Fruit fly (Drosophila melanogaster) whole organism, wandering third instar larva: ENCODE measurements around the gene CG15715.

Source experiments
- Abd-B ChIP-seq: fragments of >200 bp; optimal IDR thresholded peaks from 2 replicates; lab custom pipeline; 2017; ENCODE audit warnings: missing biosample characterization, missing genetic modification characterization
- Dfd ChIP-seq: fragments of >200 bp; optimal IDR thresholded peaks from 2 replicates; lab custom pipeline; 2017; ENCODE audit warnings: missing biosample characterization, missing genetic modification characterization
- Dif ChIP-seq: fragments of 200-275, 200-300 bp; sonication (Bioruptor generic); optimal IDR thresholded peaks from 2 replicates; lab custom pipeline; 2018; ENCODE audit warnings: missing biosample characterization, missing genetic modification characterization; ENCODE audit not compliant: partially characterized antibody
- HLH106 ChIP-seq: fragments of 200-800 bp; optimal IDR thresholded peaks from 3 replicates; lab custom pipeline; 2019; ENCODE audit warnings: missing biosample characterization, mild to moderate bottlenecking, missing genetic modification characterization, moderate library complexity
- Hr78 ChIP-seq: fragments of >200 bp; optimal IDR thresholded peaks from 2 replicates; lab custom pipeline; 2017; ENCODE audit warnings: missing biosample characterization, missing genetic modification characterization
- Hr83 ChIP-seq: fragments of 200-300 bp; sonication (Bioruptor generic); optimal IDR thresholded peaks from 2 replicates; lab custom pipeline; 2016; ENCODE audit warnings: missing biosample characterization, mild to moderate bottlenecking, missing genetic modification characterization, moderate library complexity; ENCODE audit not compliant: poor library complexity, severe bottlenecking
- Jra ChIP-seq: sonication (Bioruptor generic); optimal IDR thresholded peaks from 2 replicates; lab custom pipeline; 2016; ENCODE audit warnings: missing biosample characterization, missing genetic modification characterization
- Mio ChIP-seq: sonication (Bioruptor generic); optimal IDR thresholded peaks from 2 replicates; lab custom pipeline; 2016; ENCODE audit warnings: missing biosample characterization, missing genetic modification characterization
- Myc ChIP-seq: fragments of >200 bp; optimal IDR thresholded peaks from 2 replicates; lab custom pipeline; 2017
- N ChIP-seq: fragments of >200 bp; optimal IDR thresholded peaks from 2 replicates; lab custom pipeline; 2018; ENCODE audit warnings: missing biosample characterization, missing external identifiers, missing genetic modification characterization
- OdsH ChIP-seq: fragments of 200-800 bp; sonication (Bioruptor generic); optimal IDR thresholded peaks from 2 replicates; lab custom pipeline; 2016; ENCODE audit warnings: missing biosample characterization, mild to moderate bottlenecking, missing genetic modification characterization
- Rel ChIP-seq, 2 experiments: fragments of 200-800 bp; sonication (Bioruptor generic) in 1 of 2; optimal IDR thresholded peaks; 2 replicates in 1 of 2; 3 replicates in 1 of 2; lab custom pipeline; 2016 to 2019; ENCODE audit warnings: mild to moderate bottlenecking in 2 of 2, missing biosample characterization in 2 of 2, missing genetic modification characterization in 2 of 2, moderate library complexity in 1 of 2
- Vsx2 ChIP-seq: fragments of 200-300, 225-300 bp; sonication (Bioruptor generic); optimal IDR thresholded peaks from 2 replicates; lab custom pipeline; 2018; ENCODE audit warnings: missing biosample characterization, missing genetic modification characterization; ENCODE audit not compliant: partially characterized antibody
- br ChIP-seq: fragments of 200-800 bp; sonication (Bioruptor generic); optimal IDR thresholded peaks from 2 replicates; lab custom pipeline; 2016; ENCODE audit warnings: missing biosample characterization, missing genetic modification characterization
- brk ChIP-seq: fragments of 200-800 bp; sonication (Bioruptor generic); optimal IDR thresholded peaks from 2 replicates; lab custom pipeline; 2016; ENCODE audit warnings: missing biosample characterization, mild to moderate bottlenecking, missing genetic modification characterization
- dl ChIP-seq, 2 experiments: fragments of 175-275, 200-275 bp in 1 of 2; fragments of 200-275 bp in 1 of 2; sonication (Bioruptor generic); optimal IDR thresholded peaks; lab custom pipeline; 2018; ENCODE audit warnings: mild to moderate bottlenecking in 2 of 2, missing biosample characterization in 2 of 2, missing genetic modification characterization in 2 of 2, moderate library complexity in 2 of 2; ENCODE audit not compliant: partially characterized antibody in 2 of 2, insufficient read depth in 1 of 2
- dmrt93B ChIP-seq: fragments of 200-800 bp; sonication (Bioruptor generic); optimal IDR thresholded peaks from 2 replicates; lab custom pipeline; 2018; ENCODE audit warnings: missing biosample characterization, mild to moderate bottlenecking, missing genetic modification characterization
- dsf ChIP-seq: sonication (Bioruptor generic); optimal IDR thresholded peaks from 2 replicates; lab custom pipeline; 2016; ENCODE audit warnings: missing biosample characterization, missing genetic modification characterization, borderline replicate concordance
- ey ChIP-seq: fragments of 200-800 bp; sonication (Bioruptor generic); optimal IDR thresholded peaks from 2 replicates; lab custom pipeline; 2016; ENCODE audit warnings: missing biosample characterization, missing genetic modification characterization
- foxo ChIP-seq, 2 experiments: fragments of 200-800 bp; sonication (Bioruptor generic); optimal IDR thresholded peaks; 2 replicates in 1 of 2; 3 replicates in 1 of 2; lab custom pipeline; 2016 to 2017; ENCODE audit warnings: missing biosample characterization in 2 of 2, missing genetic modification characterization in 2 of 2
- fru ChIP-seq: fragments of 200-800 bp; sonication (Bioruptor generic); optimal IDR thresholded peaks from 3 replicates; lab custom pipeline; 2016; ENCODE audit warnings: missing biosample characterization, mild to moderate bottlenecking, missing genetic modification characterization
- h ChIP-seq: fragments of 200-800 bp; sonication (Bioruptor generic); optimal IDR thresholded peaks from 3 replicates; lab custom pipeline; 2016; ENCODE audit warnings: missing biosample characterization, mild to moderate bottlenecking, missing genetic modification characterization
- pan ChIP-seq: fragments of >200 bp; optimal IDR thresholded peaks from 2 replicates; lab custom pipeline; 2017
- psq ChIP-seq: fragments of 200-800 bp; sonication (Bioruptor generic); optimal IDR thresholded peaks from 3 replicates; lab custom pipeline; 2017; ENCODE audit warnings: missing biosample characterization, mild to moderate bottlenecking, missing genetic modification characterization, moderate library complexity
- rgr ChIP-seq: fragments of 200-800 bp; sonication (Bioruptor generic); optimal IDR thresholded peaks from 3 replicates; lab custom pipeline; 2016; ENCODE audit warnings: missing biosample characterization, mild to moderate bottlenecking, missing genetic modification characterization
- sage ChIP-seq: fragments of 200-800 bp; sonication (Bioruptor generic); optimal IDR thresholded peaks from 2 replicates; lab custom pipeline; 2016; ENCODE audit warnings: missing biosample characterization, mild to moderate bottlenecking, missing genetic modification characterization
- sv ChIP-seq: fragments of 200-800 bp; sonication (Bioruptor generic); optimal IDR thresholded peaks from 3 replicates; lab custom pipeline; 2016; ENCODE audit warnings: missing biosample characterization, missing genetic modification characterization
- tai ChIP-seq: sonication (Bioruptor generic); optimal IDR thresholded peaks from 2 replicates; lab custom pipeline; 2016; ENCODE audit warnings: missing biosample characterization, missing genetic modification characterization
- usp ChIP-seq: fragments of >200 bp; optimal IDR thresholded peaks from 2 replicates; lab custom pipeline; 2017; ENCODE audit warnings: missing biosample characterization, missing genetic modification characterization
- woc ChIP-seq: sonication (Bioruptor generic); optimal IDR thresholded peaks from 2 replicates; lab custom pipeline; 2016; ENCODE audit warnings: missing biosample characterization, mild to moderate bottlenecking, missing genetic modification characterization

CG15715 gene

DNA sequence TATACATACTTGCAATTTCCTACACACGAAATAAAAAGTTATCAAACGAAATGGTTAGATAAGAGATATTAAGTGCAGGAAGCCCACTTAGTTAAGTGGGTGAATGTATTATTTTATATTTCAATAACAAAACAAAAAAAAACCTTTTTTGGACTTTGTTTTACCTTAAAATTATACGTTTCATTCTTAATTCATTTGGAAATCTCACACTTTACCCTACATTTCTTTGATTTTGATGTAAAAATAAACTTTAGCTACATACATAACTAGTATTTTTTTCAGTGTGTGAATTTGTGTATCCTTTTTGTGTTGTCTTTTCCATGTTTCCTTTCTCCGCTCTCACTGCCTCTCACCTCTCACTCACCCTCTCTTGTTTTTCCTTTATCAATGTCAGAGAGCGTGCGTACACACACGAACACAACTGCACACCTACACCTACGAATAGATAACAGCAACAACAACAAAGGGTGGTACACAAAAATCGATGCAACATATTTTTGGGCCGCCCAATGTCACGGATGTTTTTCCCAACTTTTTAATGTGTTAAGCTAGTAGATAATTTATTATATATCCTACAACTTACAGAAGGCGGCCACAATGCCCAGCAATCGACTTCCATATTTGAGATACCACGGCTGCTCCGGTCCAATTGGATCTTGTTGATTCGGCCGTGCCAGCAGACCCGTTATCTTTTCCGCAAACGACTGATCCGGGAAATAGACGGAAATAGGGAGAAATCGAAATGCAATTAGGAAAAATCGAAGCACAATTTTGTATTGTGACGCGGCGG is 21.7 kb downstream of the CG15715 start (continued):
- TF ChIP-seq Jra: peak; percentile 2
- TF ChIP-seq sage (GFP tag; lab: Kevin White, UChicago): peak; percentile 39
- TF ChIP-seq fru: peak; percentile 90
- TF ChIP-seq Dif (GFP tag; lab: Kevin White, UChicago): peak; percentile 69

DNA sequence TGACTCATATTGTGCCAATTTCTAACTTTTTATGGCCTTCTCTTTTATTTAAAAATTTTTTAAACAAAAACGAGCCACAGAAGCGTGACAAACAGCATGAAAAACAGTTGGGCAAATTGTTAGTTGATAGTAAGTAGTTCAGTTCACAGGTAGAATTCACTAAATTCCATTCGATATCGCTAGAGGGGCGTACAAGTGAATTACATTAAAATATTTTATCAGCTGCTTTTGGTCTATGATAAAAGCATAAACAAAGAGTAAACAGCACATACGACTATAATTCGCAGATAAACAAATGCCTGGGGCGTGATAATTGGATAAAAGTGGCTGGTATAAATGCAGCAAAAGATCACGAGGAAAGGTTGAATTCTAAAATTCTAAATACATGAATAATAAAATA is 23.3 kb downstream of the CG15715 start:
- TF ChIP-seq Hr78 (no peak), dmrt93B (no peak), sv (no peak)
- TF ChIP-seq, all 38 proteins: peak for 0

DNA sequence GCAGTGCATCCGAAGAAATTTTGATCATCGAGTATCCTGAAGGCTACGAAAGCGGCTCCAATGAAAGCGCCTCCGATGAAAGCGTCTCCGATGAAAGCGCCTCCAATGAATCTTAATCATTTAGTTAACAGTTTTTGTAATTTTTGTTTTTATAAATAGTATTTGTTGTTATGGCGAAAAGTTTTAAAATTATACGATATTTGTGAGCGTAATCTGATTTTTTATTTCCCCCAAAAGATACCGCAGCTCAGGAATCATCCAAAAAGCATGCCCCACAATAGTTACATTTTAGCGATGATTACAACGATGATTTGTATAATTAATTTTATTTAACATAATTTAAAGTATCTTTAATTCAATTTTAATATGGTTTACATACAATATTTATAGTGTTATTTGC is 27.5 kb downstream of the CG15715 start:
- no peak for TF ChIP-seq psq (GFP tag; lab: Kevin White, UChicago)
- no peak for TF ChIP-seq dl (GFP tag; optimal IDR thresholded peaks at IDR 0.05; lab: Kevin White, UChicago; ENCODE audit: insufficient read depth in 1 of 2, partially characterized antibody in 2 of 2)
- no peak for TF ChIP-seq ey (GFP tag; lab: Kevin White, UChicago)
- peak; percentile 82 for TF ChIP-seq Myc (lab: Kevin White, UChicago)
- no peak for TF ChIP-seq woc (GFP tag; lab: Kevin White, UChicago)
- no peak for TF ChIP-seq OdsH (GFP tag; lab: Kevin White, UChicago)
- TF ChIP-seq N (GFP tag; lab: Kevin White, UChicago): peak; percentile 76
- TF ChIP-seq Rel (GFP tag; optimal IDR thresholded peaks at IDR 0.05; lab: Kevin White, UChicago): no peak
- TF ChIP-seq Rel (tag; optimal IDR thresholded peaks at IDR 0.05; lab: Kevin White, UChicago): no peak
- no peak for TF ChIP-seq sage (GFP tag; lab: Kevin White, UChicago)
- TF ChIP-seq Vsx2 (GFP tag; lab: Kevin White, UChicago): no peak
- no peak for TF ChIP-seq pan (lab: Kevin White, UChicago)
- TF ChIP-seq Hr78: peak; percentile 16
- TF ChIP-seq HLH106: no peak
- TF ChIP-seq Abd-B (GFP tag; lab: Kevin White, UChicago): no peak
- no peak for TF ChIP-seq brk
- no peak for TF ChIP-seq usp
- no peak for TF ChIP-seq Dfd (GFP tag; lab: Kevin White, UChicago)
- TF ChIP-seq rgr (GFP tag; lab: Kevin White, UChicago): no peak

DNA sequence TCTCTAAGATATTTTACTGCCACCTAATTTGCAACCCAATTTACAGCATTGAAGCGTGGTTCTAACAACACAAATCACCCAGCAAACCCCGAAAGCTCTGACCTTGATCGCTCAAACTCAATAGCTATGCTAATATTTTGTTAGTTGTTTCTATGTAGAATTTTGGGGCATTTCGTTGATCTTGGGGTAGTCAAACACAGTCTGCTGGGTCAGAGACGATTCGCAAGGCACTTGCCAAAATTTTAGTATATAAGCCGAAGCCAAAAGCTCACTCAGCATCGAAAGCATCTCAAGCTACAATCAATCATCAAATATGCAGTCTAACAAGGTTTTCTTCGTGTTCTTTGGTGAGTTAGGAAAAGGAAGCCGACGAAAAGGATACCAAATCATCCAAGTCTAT is 28.1 kb downstream of the CG15715 start, which contains the start of gene CG13445:
CG13445 (plus strand) TSS at position 301 of the 400 bp plus-strand sequence.
- TF ChIP-seq Dfd (GFP tag; lab: Kevin White, UChicago) (no peak), fru (no peak), foxo (GFP tag; optimal IDR thresholded peaks at IDR 0.05; lab: Kevin White, UChicago) (no peak), Vsx2 (GFP tag; lab: Kevin White, UChicago) (no peak), rgr (GFP tag; lab: Kevin White, UChicago) (no peak), Hr78 (no peak), HLH106 (no peak), OdsH (GFP tag; lab: Kevin White, UChicago) (no peak), Hr83 (GFP tag; lab: Kevin White, UChicago) (no peak)

DNA sequence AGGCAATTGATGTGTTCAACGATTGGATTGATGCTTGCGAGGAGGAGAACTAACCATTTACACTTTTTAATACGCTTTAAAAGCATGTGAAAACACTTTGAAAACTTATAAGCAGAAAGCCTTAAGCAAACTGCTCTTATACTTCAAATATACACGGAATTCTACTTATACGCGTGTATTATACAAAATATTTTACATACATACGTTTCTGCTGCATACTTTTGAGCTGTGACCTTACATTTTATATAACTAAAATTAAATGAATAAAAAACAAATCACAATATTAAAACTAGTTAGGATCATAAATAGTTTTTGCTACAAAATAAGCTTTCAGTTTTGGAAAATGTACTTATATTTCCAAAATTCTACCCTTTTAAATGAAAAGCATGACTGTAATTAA is 28.6 kb downstream of the CG15715 start:
- TF ChIP-seq foxo (GFP tag; optimal IDR thresholded peaks at IDR 0.05; lab: Kevin White, UChicago): no peak
- peak; percentile 65 for TF ChIP-seq Myc (lab: Kevin White, UChicago)

DNA sequence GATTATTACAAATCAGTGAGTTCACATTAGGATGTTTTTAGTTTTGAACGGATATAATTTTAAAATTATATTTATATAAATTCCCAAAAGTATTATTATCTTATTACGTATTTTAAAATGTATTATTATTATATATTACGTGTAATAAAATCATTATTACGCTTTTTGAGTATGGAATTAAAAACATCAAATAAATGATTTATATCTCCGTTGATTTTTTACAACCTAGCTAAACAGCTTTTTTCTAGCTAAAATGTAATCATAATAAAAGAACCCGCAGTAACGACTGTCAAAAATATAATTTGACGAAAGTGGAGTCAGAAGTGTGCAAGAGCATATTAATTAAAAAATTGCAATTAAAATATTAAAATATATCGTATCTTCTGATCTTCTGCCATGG is 29.3 kb downstream of the CG15715 start, which contains the start of gene CG6244:
CG6244 (plus strand) TSS at position 301 of the 400 bp plus-strand sequence.
- no peak for TF ChIP-seq Abd-B (GFP tag; lab: Kevin White, UChicago)
- TF ChIP-seq sv: no peak
- no peak for TF ChIP-seq foxo (GFP tag; optimal IDR thresholded peaks at IDR 0.05; lab: Kevin White, UChicago)
- TF ChIP-seq Dfd (GFP tag; lab: Kevin White, UChicago): no peak
- no peak for TF ChIP-seq usp
- no peak for TF ChIP-seq Mio (GFP tag; lab: Kevin White, UChicago)
- TF ChIP-seq dmrt93B: no peak
- no peak for TF ChIP-seq dsf (GFP tag; lab: Kevin White, UChicago)
- no peak for TF ChIP-seq Myc (lab: Kevin White, UChicago)
- no peak for TF ChIP-seq br
- TF ChIP-seq tai: no peak
- TF ChIP-seq h (GFP tag; lab: Kevin White, UChicago): no peak
- no peak for TF ChIP-seq fru
- no peak for TF ChIP-seq brk
- TF ChIP-seq Hr78: no peak
- TF ChIP-seq Rel (GFP tag; optimal IDR thresholded peaks at IDR 0.05; lab: Kevin White, UChicago): no peak
- TF ChIP-seq Rel (tag; optimal IDR thresholded peaks at IDR 0.05; lab: Kevin White, UChicago): no peak
- no peak for TF ChIP-seq HLH106
- TF ChIP-seq, all 38 proteins: peak for 0
